Fruit fly (Drosophila melanogaster): ENCODE data around the gene CG33258.

The CG33258 gene

dm6 chr3L:16037690-16038332 is 44.5 kb upstream of the CG33258 start:
- no peak for TF ChIP-seq CG10348 (GFP tag; IDR thresholded peaks at IDR 0.05)
- no peak for TF ChIP-seq CG34367 (tag; optimal IDR thresholded peaks at IDR 0.05)
- TF ChIP-seq gl (tag; optimal IDR thresholded peaks at IDR 0.05): peak; percentile 15
- peak; percentile 72; the same call in 2 of the 3 replicates for TF ChIP-seq fd96Ca (GFP tag; IDR thresholded peaks at IDR 0.05)
- peak; percentile 59 for TF ChIP-seq CG12605 (GFP tag; IDR thresholded peaks at IDR 0.05)
- TF ChIP-seq CG4496 (GFP tag; IDR thresholded peaks at IDR 0.05): peak; percentile 76
- TF ChIP-seq EcR (GFP tag; optimal IDR thresholded peaks at IDR 0.05): peak; percentile 95
- no peak for TF ChIP-seq CG13204 (GFP tag; optimal IDR thresholded peaks at IDR 0.05)
- TF ChIP-seq Ets98B (GFP tag; IDR thresholded peaks at IDR 0.05): peak; percentile 79
- peak; percentile 60 for TF ChIP-seq CG32121 (GFP tag; IDR thresholded peaks at IDR 0.05)
- peak; percentile 4 for TF ChIP-seq CG15710 (tag; optimal IDR thresholded peaks at IDR 0.05)
- no peak for TF ChIP-seq CG9948 (tag; optimal IDR thresholded peaks at IDR 0.05)
- TF ChIP-seq D1 (tag; optimal IDR thresholded peaks at IDR 0.05): no peak
- TF ChIP-seq Pif1B (GFP tag; optimal IDR thresholded peaks at IDR 0.05): peak; percentile 4
- peak; percentile 53 for TF ChIP-seq Pif1A (GFP tag; optimal IDR thresholded peaks at IDR 0.05)
- peak; percentile 17 for TF ChIP-seq CG17806 (tag; optimal IDR thresholded peaks at IDR 0.05)
- TF ChIP-seq CG8159 (tag; optimal IDR thresholded peaks at IDR 0.05): no peak
- TF ChIP-seq Snoo (tag; optimal IDR thresholded peaks at IDR 0.05): peak; percentile 17
- no peak for TF ChIP-seq rn (GFP tag; IDR thresholded peaks at IDR 0.05)
- TF ChIP-seq CG8301 (tag; optimal IDR thresholded peaks at IDR 0.05): peak; percentile 40
- TF ChIP-seq CG14655 (GFP tag; optimal IDR thresholded peaks at IDR 0.05): peak; percentile 31

dm6 chr3L:16039063-16039462 is 43.3 kb upstream of the CG33258 start:
- TF ChIP-seq CG14655 (GFP tag; optimal IDR thresholded peaks at IDR 0.05): no peak
- TF ChIP-seq Pif1A (GFP tag; optimal IDR thresholded peaks at IDR 0.05): no peak
- TF ChIP-seq D1 (tag; optimal IDR thresholded peaks at IDR 0.05): no peak
- TF ChIP-seq Pif1B (GFP tag; optimal IDR thresholded peaks at IDR 0.05): no peak
- TF ChIP-seq CG9948 (tag; optimal IDR thresholded peaks at IDR 0.05): no peak
- TF ChIP-seq CG4496 (GFP tag; IDR thresholded peaks at IDR 0.05): no peak
- no peak for TF ChIP-seq CG10348 (GFP tag; IDR thresholded peaks at IDR 0.05)
- TF ChIP-seq CG34367 (tag; optimal IDR thresholded peaks at IDR 0.05): no peak

- TF ChIP-seq D1 (tag; optimal IDR thresholded peaks at IDR 0.05): no peak
- 0 out of 2 replicates have a peak, but pooled peaks have one; percentile 9 for TF ChIP-seq CG12605 (GFP tag; IDR thresholded peaks at IDR 0.05)
- TF ChIP-seq CG4496 (GFP tag; IDR thresholded peaks at IDR 0.05): 0 out of 3 replicates have a peak, but pooled peaks have one; percentile 13
- TF ChIP-seq EcR (GFP tag; optimal IDR thresholded peaks at IDR 0.05): peak; percentile 32
Measured at dm6 chr3L:16040389-16040788, 42.0 kb upstream of the CG33258 start.

dm6 chr3L:16041260-16042079 is 40.9 kb upstream of the CG33258 start:
- TF ChIP-seq Pif1B (GFP tag; optimal IDR thresholded peaks at IDR 0.05): peak; percentile 56
- peak; percentile 46 for TF ChIP-seq Pif1A (GFP tag; optimal IDR thresholded peaks at IDR 0.05)
- TF ChIP-seq D1 (tag; optimal IDR thresholded peaks at IDR 0.05): no peak
- peak; percentile 57 for TF ChIP-seq CG8301 (tag; optimal IDR thresholded peaks at IDR 0.05)
- peak; percentile 80 for TF ChIP-seq Ets98B (GFP tag; IDR thresholded peaks at IDR 0.05)
- TF ChIP-seq CG14655 (GFP tag; optimal IDR thresholded peaks at IDR 0.05): peak; percentile 74
- peak; percentile 29 for TF ChIP-seq CG8159 (tag; optimal IDR thresholded peaks at IDR 0.05)
- peak; percentile 33 for TF ChIP-seq Snoo (tag; optimal IDR thresholded peaks at IDR 0.05)
- TF ChIP-seq CG17806 (tag; optimal IDR thresholded peaks at IDR 0.05): peak; percentile 22
- peak; percentile 79 for TF ChIP-seq CG4496 (GFP tag; IDR thresholded peaks at IDR 0.05)
- peak; percentile 91 for TF ChIP-seq gl (tag; optimal IDR thresholded peaks at IDR 0.05)
- TF ChIP-seq CG32121 (GFP tag; IDR thresholded peaks at IDR 0.05): peak; percentile 66
- TF ChIP-seq CG13204 (GFP tag; optimal IDR thresholded peaks at IDR 0.05): peak; percentile 83
- TF ChIP-seq CG34367 (tag; optimal IDR thresholded peaks at IDR 0.05): peak; percentile 29
- no peak for TF ChIP-seq rn (GFP tag; IDR thresholded peaks at IDR 0.05)
- TF ChIP-seq EcR (GFP tag; optimal IDR thresholded peaks at IDR 0.05): peak; percentile 65
- TF ChIP-seq CG10348 (GFP tag; IDR thresholded peaks at IDR 0.05): no peak
- TF ChIP-seq CG9948 (tag; optimal IDR thresholded peaks at IDR 0.05): no peak
- TF ChIP-seq fd96Ca (GFP tag; IDR thresholded peaks at IDR 0.05): peak; percentile 80
- TF ChIP-seq CG12605 (GFP tag; IDR thresholded peaks at IDR 0.05): peak; percentile 54; the same call in 1 of the 2 replicates
- peak; percentile 47 for TF ChIP-seq CG15710 (tag; optimal IDR thresholded peaks at IDR 0.05)

dm6 chr3L:16042080-16042344 is 40.3 kb upstream of the CG33258 start:
- TF ChIP-seq CG12605 (GFP tag; IDR thresholded peaks at IDR 0.05) (no peak), Snoo (tag; optimal IDR thresholded peaks at IDR 0.05) (no peak), CG8159 (tag; optimal IDR thresholded peaks at IDR 0.05) (peak; percentile 47), CG8301 (tag; optimal IDR thresholded peaks at IDR 0.05) (no peak), CG9948 (tag; optimal IDR thresholded peaks at IDR 0.05) (peak; percentile 8), D1 (tag; optimal IDR thresholded peaks at IDR 0.05) (peak; percentile 36), EcR (GFP tag; optimal IDR thresholded peaks at IDR 0.05) (no peak), CG32121 (GFP tag; IDR thresholded peaks at IDR 0.05) (no peak), Ets98B (GFP tag; IDR thresholded peaks at IDR 0.05) (no peak), CG34367 (tag; optimal IDR thresholded peaks at IDR 0.05) (no peak)

dm6 chr3L:16042640-16043039 is 39.7 kb upstream of the CG33258 start:
- TF ChIP-seq D1 (tag; optimal IDR thresholded peaks at IDR 0.05) (no peak), CG9948 (tag; optimal IDR thresholded peaks at IDR 0.05) (no peak), CG15710 (tag; optimal IDR thresholded peaks at IDR 0.05) (no peak), gl (tag; optimal IDR thresholded peaks at IDR 0.05) (no peak), Pif1B (GFP tag; optimal IDR thresholded peaks at IDR 0.05) (no peak), Pif1A (GFP tag; optimal IDR thresholded peaks at IDR 0.05) (no peak), CG4496 (GFP tag; IDR thresholded peaks at IDR 0.05) (peak; percentile 43), CG34367 (tag; optimal IDR thresholded peaks at IDR 0.05) (no peak), CG10348 (GFP tag; IDR thresholded peaks at IDR 0.05) (no peak), CG14655 (GFP tag; optimal IDR thresholded peaks at IDR 0.05) (no peak), fd96Ca (GFP tag; IDR thresholded peaks at IDR 0.05) (no peak), Snoo (tag; optimal IDR thresholded peaks at IDR 0.05) (no peak), CG8301 (tag; optimal IDR thresholded peaks at IDR 0.05) (no peak), CG12605 (GFP tag; IDR thresholded peaks at IDR 0.05) (peak; percentile 45), CG8159 (tag; optimal IDR thresholded peaks at IDR 0.05) (no peak), CG32121 (GFP tag; IDR thresholded peaks at IDR 0.05) (no peak), rn (GFP tag; IDR thresholded peaks at IDR 0.05) (no peak), CG17806 (tag; optimal IDR thresholded peaks at IDR 0.05) (no peak), EcR (GFP tag; optimal IDR thresholded peaks at IDR 0.05) (no peak), CG13204 (GFP tag; optimal IDR thresholded peaks at IDR 0.05) (no peak), Ets98B (GFP tag; IDR thresholded peaks at IDR 0.05) (peak; percentile 4; the same call in 1 of the 2 replicates)

Data from whole organism, pupa.